Worm (Caenorhabditis elegans): ENCODE results near the gene math-33.

Gene math-33

ce11 chrV:11080345-11081102 lies 33.2 kb upstream of the math-33 start, which contains the start of gene act-1:
Gene act-1 (plus strand): TSS chrV:11081052.
- no peak for TF ChIP-seq zip-5 (tag; optimal IDR thresholded peaks at IDR 0.05)
- TF ChIP-seq nhr-232 (tag; optimal IDR thresholded peaks at IDR 0.05), result no peak
- no peak for TF ChIP-seq ceh-6 (GFP tag; optimal IDR thresholded peaks at IDR 0.05)
- no peak for TF ChIP-seq npax-4 (tag; optimal IDR thresholded peaks at IDR 0.05)
- no peak for TF ChIP-seq ceh-9 (tag; optimal IDR thresholded peaks at IDR 0.05)
- TF ChIP-seq ceh-24 (tag; optimal IDR thresholded peaks at IDR 0.05), result no peak
- no peak for TF ChIP-seq che-1 (tag; optimal IDR thresholded peaks at IDR 0.05)
- no peak for TF ChIP-seq ets-4 (tag; optimal IDR thresholded peaks at IDR 0.05)
- TF ChIP-seq ref-2 (tag; optimal IDR thresholded peaks at IDR 0.05), result peak; percentile 56
- no peak for TF ChIP-seq mec-3 (tag; optimal IDR thresholded peaks at IDR 0.05; ENCODE audit: borderline replicate concordance)
- TF ChIP-seq ceh-34 (tag; optimal IDR thresholded peaks at IDR 0.05), result peak; percentile 69
- peak; percentile 14 for TF ChIP-seq fkh-6 (tag; optimal IDR thresholded peaks at IDR 0.05)
- TF ChIP-seq ztf-16 (tag; optimal IDR thresholded peaks at IDR 0.05), result no peak
- peak; percentile 95 for TF ChIP-seq elt-2 (tag; optimal IDR thresholded peaks at IDR 0.05)
- peak; percentile 5 for TF ChIP-seq tbx-2 (tag; optimal IDR thresholded peaks at IDR 0.05)
- no peak for TF ChIP-seq hlh-8 (tag; optimal IDR thresholded peaks at IDR 0.05)
- TF ChIP-seq ceh-22 (tag; optimal IDR thresholded peaks at IDR 0.05), result no peak
- TF ChIP-seq nfya-1 (tag; optimal IDR thresholded peaks at IDR 0.05), result peak; percentile 88
- no peak for TF ChIP-seq K02D7.2 (tag; optimal IDR thresholded peaks at IDR 0.05)
- peak; percentile 14 for TF ChIP-seq sdc-2 (tag; optimal IDR thresholded peaks at IDR 0.05)
- no peak for TF ChIP-seq ahr-1 (tag; optimal IDR thresholded peaks at IDR 0.05)
- TF ChIP-seq hlh-30 (tag; optimal IDR thresholded peaks at IDR 0.05; ENCODE audit: insufficient read depth), result no peak
- peak; percentile 67 for TF ChIP-seq unc-55 (GFP tag; optimal IDR thresholded peaks at IDR 0.05)
- peak; percentile 84 for TF ChIP-seq ceh-18 (tag; optimal IDR thresholded peaks at IDR 0.05)
- peak; percentile 55 for TF ChIP-seq ceh-31 (tag; optimal IDR thresholded peaks at IDR 0.05)
- no peak for TF ChIP-seq dmd-4 (tag; optimal IDR thresholded peaks at IDR 0.05; ENCODE audit: borderline replicate concordance)
- peak; percentile 13 for TF ChIP-seq syd-9 (tag; optimal IDR thresholded peaks at IDR 0.05)
- TF ChIP-seq hlh-13 (GFP tag; optimal IDR thresholded peaks at IDR 0.05), result no peak
- TF ChIP-seq rnt-1 (tag; optimal IDR thresholded peaks at IDR 0.05), result peak; percentile 47
- TF ChIP-seq pat-9 (tag; optimal IDR thresholded peaks at IDR 0.05), result no peak

- no peak for TF ChIP-seq ceh-6 (GFP tag; optimal IDR thresholded peaks at IDR 0.05)
- TF ChIP-seq ceh-18 (tag; optimal IDR thresholded peaks at IDR 0.05), result peak; percentile 94
- TF ChIP-seq tbx-2 (tag; optimal IDR thresholded peaks at IDR 0.05), result peak; percentile 67
- peak; percentile 16 for TF ChIP-seq ceh-31 (tag; optimal IDR thresholded peaks at IDR 0.05)
- peak; percentile 54 for TF ChIP-seq ceh-34 (tag; optimal IDR thresholded peaks at IDR 0.05)
- TF ChIP-seq lim-6 (tag; optimal IDR thresholded peaks at IDR 0.05), result no peak
- peak; percentile 7 for TF ChIP-seq dmd-4 (tag; optimal IDR thresholded peaks at IDR 0.05; ENCODE audit: borderline replicate concordance)
- TF ChIP-seq nfya-1 (tag; optimal IDR thresholded peaks at IDR 0.05), result peak; percentile 61
- TF ChIP-seq hlh-8 (tag; optimal IDR thresholded peaks at IDR 0.05), result peak; percentile 45
- TF ChIP-seq rnt-1 (tag; optimal IDR thresholded peaks at IDR 0.05), result peak; percentile 76
- TF ChIP-seq ceh-45 (GFP tag; IDR thresholded peaks at IDR 0.05), result no peak
- peak; percentile 5 for TF ChIP-seq pat-9 (tag; optimal IDR thresholded peaks at IDR 0.05)
- TF ChIP-seq che-1 (tag; optimal IDR thresholded peaks at IDR 0.05), result no peak
Observed at ce11 chrV:11082475-11082874, 31.2 kb upstream of the math-33 start.

ce11 chrV:11082964-11083363 lies 30.7 kb upstream of the math-33 start:
- no peak for TF ChIP-seq ama-1 (optimal IDR thresholded peaks at IDR 0.05)
- TF ChIP-seq ceh-34 (tag; optimal IDR thresholded peaks at IDR 0.05), result no peak
- TF ChIP-seq C08G9.2 (tag; optimal IDR thresholded peaks at IDR 0.05), result no peak
- TF ChIP-seq hlh-13 (GFP tag; optimal IDR thresholded peaks at IDR 0.05), result no peak
- no peak for TF ChIP-seq ceh-48 (tag; optimal IDR thresholded peaks at IDR 0.05)
- TF ChIP-seq pha-2 (tag; optimal IDR thresholded peaks at IDR 0.05), result no peak
- TF ChIP-seq syd-9 (tag; optimal IDR thresholded peaks at IDR 0.05), result no peak
